Fruit fly (Drosophila melanogaster) whole organism, embryonic: ENCODE data around the gene VhaM9.7-c.
A peak's percentile ranks its signal among the peaks of the same experiment; 100 is the strongest.

Source experiments
- Abd-B ChIP-seq: fragments of 200-800 bp; sonication (Bioruptor generic); optimal IDR thresholded peaks from 2 replicates; lab custom pipeline; 2018; ENCODE audit warnings: missing biosample characterization, mild to moderate bottlenecking, missing genetic modification characterization, moderate library complexity
- Adf1 ChIP-seq: fragments of 200-800 bp; sonication (Bioruptor generic); IDR thresholded peaks from 2 replicates; pipeline ENCODE4 v1.3.6; 2022; ENCODE audit warnings: missing biosample characterization, missing genetic modification characterization
- CG10147 ChIP-seq: fragments of 200-800 bp; sonication (Bioruptor generic); optimal IDR thresholded peaks from 2 replicates; lab custom pipeline; 2019; ENCODE audit warnings: missing biosample characterization, mild to moderate bottlenecking, missing genetic modification characterization, moderate library complexity
- CG1024 ChIP-seq: fragments of 200-800 bp; sonication (Bioruptor generic); IDR thresholded peaks from 2 replicates; pipeline ENCODE4 v1.3.6; 2022; ENCODE audit warnings: missing biosample characterization, missing genetic modification characterization
- CG10321 ChIP-seq: fragments of 200-800 bp; sonication (Bioruptor generic); IDR thresholded peaks from 2 replicates; pipeline ENCODE4 v1.3.6; 2022; ENCODE audit warnings: missing biosample characterization, missing genetic modification characterization
- CG10543 ChIP-seq: fragments of 200-800 bp; sonication (Bioruptor generic); optimal IDR thresholded peaks from 3 replicates; lab custom pipeline; 2017; ENCODE audit warnings: missing biosample characterization, mild to moderate bottlenecking, missing genetic modification characterization, moderate library complexity
- CG11695 ChIP-seq: fragments of 200-800 bp; sonication (Bioruptor generic); IDR thresholded peaks from 3 replicates; pipeline ENCODE4 v1.3.6; 2022; ENCODE audit warnings: missing biosample characterization, missing genetic modification characterization
- CG1233 ChIP-seq: fragments of 200-800 bp; sonication (Bioruptor generic); optimal IDR thresholded peaks from 4 replicates; lab custom pipeline; 2018; ENCODE audit warnings: missing biosample characterization, mild to moderate bottlenecking, missing genetic modification characterization
- CG12942 ChIP-seq: fragments of 200-800 bp; sonication (Bioruptor generic); optimal IDR thresholded peaks from 3 replicates; lab custom pipeline; 2016; ENCODE audit warnings: missing biosample characterization, missing genetic modification characterization
- CG13296 ChIP-seq: fragments of 200-800 bp; sonication (Bioruptor generic); optimal IDR thresholded peaks from 3 replicates; lab custom pipeline; 2018; ENCODE audit warnings: missing biosample characterization, mild to moderate bottlenecking, missing genetic modification characterization
- CG15479 ChIP-seq: fragments of 200-800 bp; sonication (Bioruptor generic); optimal IDR thresholded peaks from 3 replicates; lab custom pipeline; 2019; ENCODE audit warnings: missing biosample characterization, mild to moderate bottlenecking, missing genetic modification characterization, moderate library complexity
- CG18011 ChIP-seq: fragments of 200-800 bp; sonication (Bioruptor generic); optimal IDR thresholded peaks from 2 replicates; lab custom pipeline; 2017; ENCODE audit warnings: missing biosample characterization, missing genetic modification characterization, mild to moderate bottlenecking, moderate library complexity, missing genotype
- CG18476 ChIP-seq: fragments of 200-800 bp; sonication (Bioruptor generic); optimal IDR thresholded peaks from 2 replicates; lab custom pipeline; 2016; ENCODE audit warnings: missing biosample characterization, mild to moderate bottlenecking, missing genetic modification characterization
- CG2678 ChIP-seq: fragments of 200-800 bp; sonication (Bioruptor generic); optimal IDR thresholded peaks from 3 replicates; lab custom pipeline; 2019; ENCODE audit warnings: missing biosample characterization, mild to moderate bottlenecking, missing genetic modification characterization, moderate library complexity
- CG4730 ChIP-seq: fragments of 200-800 bp; sonication (Bioruptor generic); IDR thresholded peaks from 2 replicates; pipeline ENCODE4 v1.3.6; 2022; ENCODE audit warnings: missing biosample characterization, missing genetic modification characterization
- CG6175 ChIP-seq: fragments of 200-800 bp; sonication (Bioruptor generic); IDR thresholded peaks from 3 replicates; pipeline ENCODE4 v1.3.6; 2022; ENCODE audit warnings: missing biosample characterization, missing genetic modification characterization
- CG6272 ChIP-seq: fragments of 200-800 bp; sonication (Bioruptor generic); IDR thresholded peaks from 2 replicates; pipeline ENCODE4 v1.3.6; 2022; ENCODE audit warnings: missing biosample characterization, missing genetic modification characterization
- CG7963 ChIP-seq: fragments of 200-800 bp; sonication (Bioruptor generic); IDR thresholded peaks from 3 replicates; pipeline ENCODE4 v1.3.6; 2022; ENCODE audit warnings: missing biosample characterization, missing genetic modification characterization; ENCODE audit not compliant: partially characterized antibody
- CG8290 ChIP-seq, 3 experiments: fragments of 200-800 bp; sonication (Bioruptor generic); optimal IDR thresholded peaks; 2 replicates each; lab custom pipeline; 2016 to 2019; ENCODE audit warnings: missing biosample characterization in 3 of 3, missing genetic modification characterization in 3 of 3, mild to moderate bottlenecking in 2 of 3, moderate library complexity in 1 of 3
- CG8478 ChIP-seq: fragments of >200 bp; optimal IDR thresholded peaks from 2 replicates; lab custom pipeline; 2018
- CG9727 ChIP-seq: fragments of 200-800 bp; sonication (Bioruptor generic); optimal IDR thresholded peaks from 3 replicates; lab custom pipeline; 2017; ENCODE audit warnings: missing biosample characterization, mild to moderate bottlenecking, missing genetic modification characterization
- D ChIP-seq, 2 experiments: fragments of 200-800 bp in 1 of 2; fragments of >200 bp in 1 of 2; sonication (Bioruptor generic) in 1 of 2; optimal IDR thresholded peaks; 2 replicates in 1 of 2; 3 replicates in 1 of 2; lab custom pipeline; 2017; ENCODE audit warnings: mild to moderate bottlenecking in 1 of 2, missing biosample characterization in 1 of 2, missing genetic modification characterization in 1 of 2, missing genetic modification reagents in 1 of 2
- D19B ChIP-seq: fragments of 200-800 bp; sonication (Bioruptor generic); optimal IDR thresholded peaks from 2 replicates; lab custom pipeline; 2017; ENCODE audit warnings: missing biosample characterization, mild to moderate bottlenecking, missing genetic modification characterization
- Dp ChIP-seq: fragments of 200-800 bp; sonication (Bioruptor generic); optimal IDR thresholded peaks from 2 replicates; lab custom pipeline; 2018; ENCODE audit warnings: missing biosample characterization, mild to moderate bottlenecking, missing genetic modification characterization, moderate library complexity
- HLHmδ ChIP-seq: fragments of 200-800 bp; sonication (Bioruptor generic); optimal IDR thresholded peaks from 2 replicates; lab custom pipeline; 2018; ENCODE audit warnings: missing biosample characterization, mild to moderate bottlenecking, missing genetic modification characterization, moderate library complexity
- Lim3 ChIP-seq: fragments of 200-800 bp; sonication (Bioruptor generic); IDR thresholded peaks from 2 replicates; pipeline ENCODE4 v1.3.6; 2022; ENCODE audit warnings: missing biosample characterization, missing genetic modification characterization
- Med ChIP-seq: fragments of 200-800 bp; sonication (Bioruptor generic); peaks from one replicate; lab custom pipeline; 2016; ENCODE audit warnings: missing biosample characterization, missing genetic modification characterization, mild to moderate bottlenecking, inconsistent platforms, moderate library complexity
- Meics ChIP-seq: fragments of 200-800 bp; sonication (Bioruptor generic); optimal IDR thresholded peaks from 2 replicates; lab custom pipeline; 2017; ENCODE audit warnings: missing biosample characterization, mild to moderate bottlenecking, missing genetic modification characterization
- Mes4 ChIP-seq: fragments of 200-800 bp; sonication (Bioruptor generic); optimal IDR thresholded peaks from 2 replicates; lab custom pipeline; 2016; ENCODE audit warnings: missing biosample characterization, missing genetic modification characterization
- Nf-YB ChIP-seq: fragments of 200-800 bp; sonication (Bioruptor generic); optimal IDR thresholded peaks from 3 replicates; lab custom pipeline; 2019; ENCODE audit warnings: missing biosample characterization, mild to moderate bottlenecking, missing genetic modification characterization, moderate library complexity
- Nf-YC ChIP-seq: fragments of 200-800 bp; optimal IDR thresholded peaks from 3 replicates; lab custom pipeline; 2019; ENCODE audit warnings: missing biosample characterization, mild to moderate bottlenecking, missing genetic modification characterization, moderate library complexity
- Trl ChIP-seq, 3 experiments: fragments of >200 bp in 2 of 3; fragments of 200-800 bp in 1 of 3; sonication (Bioruptor generic) in 1 of 3; optimal IDR thresholded peaks; 2 replicates in 1 of 3; 3 replicates in 2 of 3; lab custom pipeline; 2016 to 2017; ENCODE audit warnings: missing biosample characterization in 1 of 3, missing genetic modification characterization in 1 of 3
- abd-A ChIP-seq: fragments of 200-800 bp; sonication (Bioruptor generic); optimal IDR thresholded peaks from 3 replicates; lab custom pipeline; 2019; ENCODE audit warnings: missing biosample characterization, mild to moderate bottlenecking, missing genetic modification characterization, moderate library complexity
- az2 ChIP-seq: fragments of 200-800 bp; sonication (Bioruptor generic); optimal IDR thresholded peaks from 3 replicates; lab custom pipeline; 2016; ENCODE audit warnings: missing biosample characterization, missing genetic modification characterization
- br ChIP-seq: fragments of >200 bp; optimal IDR thresholded peaks from 2 replicates; lab custom pipeline; 2017
- chinmo ChIP-seq: fragments of 200-800 bp; sonication (Bioruptor generic); IDR thresholded peaks from 4 replicates; pipeline ENCODE4 v1.3.6; 2022; ENCODE audit warnings: missing biosample characterization, missing genetic modification characterization; ENCODE audit not compliant: partially characterized antibody
- crol ChIP-seq: fragments of 200-800 bp; sonication (Bioruptor generic); IDR thresholded peaks from 2 replicates; pipeline ENCODE4 v1.3.6; 2022; ENCODE audit warnings: missing biosample characterization, missing genetic modification characterization
- dan ChIP-seq: fragments of 200-800 bp; sonication (Bioruptor generic); IDR thresholded peaks from 2 replicates; pipeline ENCODE4 v1.3.6; 2022; ENCODE audit warnings: missing biosample characterization, missing genetic modification characterization
- dmrt99B ChIP-seq: fragments of 200-800 bp; sonication (Bioruptor generic); optimal IDR thresholded peaks from 2 replicates; lab custom pipeline; 2018; ENCODE audit warnings: missing biosample characterization, mild to moderate bottlenecking, missing genetic modification characterization, moderate library complexity
- fd102C ChIP-seq: fragments of 200-800 bp; sonication (Bioruptor generic); optimal IDR thresholded peaks from 2 replicates; lab custom pipeline; 2018; ENCODE audit warnings: missing biosample characterization, mild to moderate bottlenecking, missing genetic modification characterization, moderate library complexity
- grn ChIP-seq: fragments of 200-800 bp; sonication (Bioruptor generic); optimal IDR thresholded peaks from 3 replicates; lab custom pipeline; 2017; ENCODE audit warnings: missing biosample characterization, missing genetic modification characterization
- gsb ChIP-seq: fragments of 200-800 bp; sonication (Bioruptor generic); IDR thresholded peaks from 2 replicates; pipeline ENCODE4 v1.3.6; 2022; ENCODE audit warnings: missing biosample characterization, missing genetic modification characterization
- maf-S ChIP-seq: fragments of 200-800 bp; sonication (Bioruptor generic); optimal IDR thresholded peaks from 2 replicates; lab custom pipeline; 2016; ENCODE audit warnings: missing biosample characterization, missing genetic modification characterization
- mld ChIP-seq: fragments of 200-800 bp; sonication (Bioruptor generic); IDR thresholded peaks from 3 replicates; pipeline ENCODE4 v1.3.6; 2022; ENCODE audit warnings: missing biosample characterization, missing genetic modification characterization; ENCODE audit not compliant: partially characterized antibody
- onecut ChIP-seq: fragments of 200-800 bp; sonication (Bioruptor generic); IDR thresholded peaks from 2 replicates; pipeline ENCODE4 v1.3.6; 2022; ENCODE audit warnings: missing biosample characterization, missing genetic modification characterization
- rib ChIP-seq: fragments of 200-800 bp; sonication (Bioruptor generic); IDR thresholded peaks from 2 replicates; pipeline ENCODE4 v1.3.6; 2022; ENCODE audit warnings: missing biosample characterization, missing genetic modification characterization
- sd ChIP-seq: fragments of 200-800 bp; sonication (Bioruptor generic); optimal IDR thresholded peaks from 3 replicates; lab custom pipeline; 2018; ENCODE audit warnings: missing biosample characterization, mild to moderate bottlenecking, missing genetic modification characterization, moderate library complexity
- tna ChIP-seq: fragments of 200-800 bp; sonication (Bioruptor generic); IDR thresholded peaks from 2 replicates; pipeline ENCODE4 v1.3.6; 2022; ENCODE audit warnings: missing biosample characterization, missing genetic modification characterization; ENCODE audit not compliant: partially characterized antibody
- vvl ChIP-seq: fragments of 200-800 bp; sonication (Bioruptor generic); IDR thresholded peaks from 2 replicates; pipeline ENCODE4 v1.3.6; 2022; ENCODE audit warnings: missing biosample characterization, missing genetic modification characterization

The VhaM9.7-c gene

dm6 chr3L:4233603-4234277 is 47.1 kb upstream of the VhaM9.7-c start:
- TF ChIP-seq rib (GFP tag; lab: Robert Waterston, UW) (no peak), fd102C (GFP tag; lab: Kevin White, UChicago) (no peak), Med (GFP tag; lab: Kevin White, UChicago) (peak; percentile 54), mld (GFP tag; lab: Robert Waterston, UW) (no peak), CG8478 (peak; percentile 92), gsb (GFP tag; lab: Robert Waterston, UW) (no peak), sd (tag; lab: Kevin White, UChicago) (no peak), D19B (GFP tag; lab: Kevin White, UChicago) (no peak), onecut (GFP tag; lab: Robert Waterston, UW) (peak; percentile 65), abd-A (tag; lab: Kevin White, UChicago) (peak; percentile 28), Nf-YC (peak; percentile 45), CG18476 (GFP tag; lab: Kevin White, UChicago) (no peak), Dp (no peak), CG10147 (GFP tag; lab: Kevin White, UChicago) (no peak), CG13296 (GFP tag; lab: Kevin White, UChicago) (no peak), CG1233 (GFP tag; lab: Kevin White, UChicago) (no peak), CG18011 (no peak), Lim3 (no peak), CG9727 (GFP tag; lab: Kevin White, UChicago) (no peak), Abd-B (GFP tag; lab: Kevin White, UChicago) (no peak), CG15479 (no peak), CG6272 (GFP tag; lab: Robert Waterston, UW) (no peak), CG10321 (GFP tag; lab: Robert Waterston, UW) (no peak), CG1024 (GFP tag; lab: Robert Waterston, UW) (no peak), grn (GFP tag; lab: Kevin White, UChicago) (no peak), HLHmδ (GFP tag; lab: Kevin White, UChicago) (peak; percentile 36), CG11695 (no peak), az2 (GFP tag; lab: Kevin White, UChicago) (no peak), CG8290 (GFP tag; optimal IDR thresholded peaks at IDR 0.05; lab: Kevin White, UChicago) (no peak), CG8290 (tag; optimal IDR thresholded peaks at IDR 0.05; lab: Kevin White, UChicago) (peak in 1 of 2 experiments; percentile 10), D (optimal IDR thresholded peaks at IDR 0.05; lab: Kevin White, UChicago) (peak; percentile 43), D (GFP tag; optimal IDR thresholded peaks at IDR 0.05; lab: Kevin White, UChicago) (no peak), Adf1 (peak; percentile 58), Meics (no peak), CG10543 (GFP tag; lab: Kevin White, UChicago) (peak; percentile 8), chinmo (GFP tag; lab: Robert Waterston, UW) (peak; percentile 83; the same call in 1 of the 4 replicates), dan (no peak), CG4730 (no peak), maf-S (no peak), vvl (GFP tag; lab: Robert Waterston, UW) (peak; percentile 57), crol (GFP tag; lab: Robert Waterston, UW) (peak; percentile 30; the same call in 1 of the 2 replicates), Trl (optimal IDR thresholded peaks at IDR 0.05; lab: Kevin White, UChicago) (peak; percentile 54 to 69), Trl (GFP tag; optimal IDR thresholded peaks at IDR 0.05; lab: Kevin White, UChicago) (no peak), tna (GFP tag; lab: Robert Waterston, UW) (peak; percentile 30; the same call in 1 of the 2 replicates), Nf-YB (GFP tag; lab: Kevin White, UChicago) (peak; percentile 61), CG7963 (GFP tag; lab: Robert Waterston, UW) (0 out of 3 replicates have a peak, but pooled peaks have one; percentile 18), br (lab: Kevin White, UChicago) (no peak), Mes4 (no peak), CG2678 (no peak), CG6175 (no peak), CG12942 (GFP tag; lab: Kevin White, UChicago) (no peak), dmrt99B (tag; lab: Kevin White, UChicago) (no peak)
